Fruit fly (Drosophila melanogaster) whole organism, pupa: ENCODE data around the gene CG10730.
A peak's percentile ranks its signal among the peaks of the same experiment; 100 is the strongest.

Experiments
- CG10348 ChIP-seq: fragments of 200-800 bp; sonication (Bioruptor generic); IDR thresholded peaks from 2 replicates; pipeline ENCODE4 v1.3.6; 2022; ENCODE audit warnings: missing biosample characterization, missing genetic modification characterization
- CG14655 ChIP-seq: fragments of 200-800 bp; sonication (Bioruptor generic); optimal IDR thresholded peaks from 3 replicates; lab custom pipeline; 2017; ENCODE audit warnings: mild to moderate bottlenecking, missing biosample characterization, missing genetic modification reagents, missing genetic modification characterization
- CG15710 ChIP-seq: fragments of 200-800 bp; sonication (Bioruptor generic); optimal IDR thresholded peaks from 2 replicates; lab custom pipeline; 2018; ENCODE audit warnings: missing biosample characterization, mild to moderate bottlenecking, missing genetic modification characterization, moderate library complexity
- CG9948 ChIP-seq: fragments of 200-800 bp; sonication (Bioruptor generic); optimal IDR thresholded peaks from 2 replicates; lab custom pipeline; 2018; ENCODE audit warnings: missing biosample characterization, mild to moderate bottlenecking, missing genetic modification characterization, moderate library complexity
- EcR ChIP-seq: fragments of 200-800 bp; sonication (Bioruptor generic); optimal IDR thresholded peaks from 3 replicates; lab custom pipeline; 2019; ENCODE audit warnings: missing biosample characterization, missing genetic modification characterization, mild to moderate bottlenecking, moderate library complexity, missing genetic modification reagents
- Ets98B ChIP-seq: fragments of 200-800 bp; sonication (Bioruptor generic); IDR thresholded peaks from 2 replicates; pipeline ENCODE4 v1.3.6; 2022; ENCODE audit warnings: missing biosample characterization, missing genetic modification characterization

- TF ChIP-seq Ets98B (GFP tag; lab: Robert Waterston, UW), result peak; percentile 98
- peak; percentile 93 for TF ChIP-seq CG10348 (GFP tag; lab: Robert Waterston, UW)
- TF ChIP-seq CG14655, result peak; percentile 93
- peak; percentile 84 for TF ChIP-seq CG9948 (tag; lab: Kevin White, UChicago)
- TF ChIP-seq CG15710, result peak; percentile 74
- peak; percentile 62 for TF ChIP-seq EcR
Observed at dm6 chr2L:20086295-20087096, 14.5 kb upstream of the CG10730 start.
